Worm (Caenorhabditis elegans) whole organism, L2 larva: ENCODE results near the gene fbxa-158.

Experiments used
- F13H6.1 ChIP-seq: sonication (generic microtip); optimal IDR thresholded peaks from 2 replicates; lab custom pipeline; 2016; ENCODE audit warnings: missing genetic modification characterization, missing compliant biosample characterization
- ZK546.5 ChIP-seq: sonication (generic microtip); optimal IDR thresholded peaks from 2 replicates; lab custom pipeline; 2017; ENCODE audit warnings: missing biosample characterization, missing genetic modification characterization
- aly-2 ChIP-seq: fragments of 150-350 bp; optimal IDR thresholded peaks from 2 replicates; lab custom pipeline; 2014; ENCODE audit warnings: missing biosample characterization, missing genetic modification characterization
- ceh-16 ChIP-seq: fragments of 150-350 bp; optimal IDR thresholded peaks from 2 replicates; lab custom pipeline; 2014; ENCODE audit warnings: missing biosample characterization, missing genetic modification characterization
- ceh-82 ChIP-seq: fragments of 150-350 bp; optimal IDR thresholded peaks from 2 replicates; lab custom pipeline; 2014; ENCODE audit warnings: missing biosample characterization, missing genetic modification characterization
- crh-2 ChIP-seq: sonication (generic microtip); optimal IDR thresholded peaks from 2 replicates; lab custom pipeline; 2017; ENCODE audit warnings: missing biosample characterization, missing genetic modification characterization
- egl-27 ChIP-seq: sonication (generic microtip); optimal IDR thresholded peaks from 3 replicates; lab custom pipeline; 2017; ENCODE audit warnings: missing biosample characterization, missing genetic modification reagents, missing genetic modification characterization
- elt-1 ChIP-seq: fragments of 150-350 bp; optimal IDR thresholded peaks from 2 replicates; lab custom pipeline; 2014; ENCODE audit warnings: missing biosample characterization, missing genetic modification characterization
- elt-3 ChIP-seq: sonication (generic microtip); optimal IDR thresholded peaks from 2 replicates; lab custom pipeline; 2017; ENCODE audit warnings: missing biosample characterization, missing genetic modification characterization
- fos-1 ChIP-seq: fragments of 150-350 bp; optimal IDR thresholded peaks from 2 replicates; lab custom pipeline; 2014; ENCODE audit warnings: missing biosample characterization, missing genetic modification characterization
- lin-11 ChIP-seq: fragments of 150-350 bp; sonication (generic microtip); optimal IDR thresholded peaks from 2 replicates; lab custom pipeline; 2014; ENCODE audit warnings: missing biosample characterization, missing genetic modification characterization, inconsistent platforms, mixed read lengths
- lsy-2 ChIP-seq, 2 experiments: fragments of 150-350 bp in 1 of 2; sonication (generic microtip) in 1 of 2; optimal IDR thresholded peaks; 2 replicates each; lab custom pipeline; 2014 to 2017; ENCODE audit warnings: missing biosample characterization in 2 of 2, missing genetic modification characterization in 2 of 2
- mab-5 ChIP-seq: fragments of 150-350 bp; optimal IDR thresholded peaks from 2 replicates; lab custom pipeline; 2014; ENCODE audit warnings: missing biosample characterization, missing genetic modification characterization
- mbf-1 ChIP-seq: sonication (generic microtip); optimal IDR thresholded peaks from 2 replicates; lab custom pipeline; 2017; ENCODE audit warnings: missing biosample characterization, missing genetic modification characterization
- mdl-1 ChIP-seq, 2 experiments: fragments of 150-350 bp in 1 of 2; sonication (generic microtip) in 1 of 2; optimal IDR thresholded peaks; 2 replicates each; lab custom pipeline; 2017; ENCODE audit warnings: missing biosample characterization in 2 of 2, missing genetic modification characterization in 2 of 2
- nhr-10 ChIP-seq: sonication (generic microtip); optimal IDR thresholded peaks from 2 replicates; lab custom pipeline; 2017; ENCODE audit warnings: missing biosample characterization, missing genetic modification characterization
- nhr-11 ChIP-seq: fragments of 150-350 bp; optimal IDR thresholded peaks from 2 replicates; lab custom pipeline; 2014; ENCODE audit warnings: missing biosample characterization, missing genetic modification characterization
- nhr-12 ChIP-seq: fragments of 150-350 bp; optimal IDR thresholded peaks from 2 replicates; lab custom pipeline; 2014; ENCODE audit warnings: missing biosample characterization, missing genetic modification characterization
- nhr-129 ChIP-seq: fragments of 150-350 bp; optimal IDR thresholded peaks from 2 replicates; lab custom pipeline; 2014; ENCODE audit warnings: missing biosample characterization, missing genetic modification characterization
- nhr-23 ChIP-seq: fragments of 150-350 bp; optimal IDR thresholded peaks from 2 replicates; lab custom pipeline; 2014; ENCODE audit warnings: missing biosample characterization, missing genetic modification reagents, missing genetic modification characterization
- nhr-25 ChIP-seq: fragments of 150-350 bp; sonication (generic microtip); optimal IDR thresholded peaks from 3 replicates; lab custom pipeline; 2014; ENCODE audit warnings: missing biosample characterization, missing genetic modification characterization
- nhr-6 ChIP-seq: fragments of 150-350 bp; optimal IDR thresholded peaks from 2 replicates; lab custom pipeline; 2014; ENCODE audit warnings: missing biosample characterization, missing genetic modification characterization
- nhr-77 ChIP-seq: fragments of 150-350 bp; optimal IDR thresholded peaks from 2 replicates; lab custom pipeline; 2014; ENCODE audit warnings: missing biosample characterization, missing genetic modification characterization
- sem-4 ChIP-seq: fragments of 150-350 bp; optimal IDR thresholded peaks from 2 replicates; lab custom pipeline; 2014; ENCODE audit warnings: missing biosample characterization, missing genetic modification reagents, missing genetic modification characterization
- skn-1 ChIP-seq: sonication (generic microtip); optimal IDR thresholded peaks from 2 replicates; lab custom pipeline; 2017; ENCODE audit warnings: missing biosample characterization, missing genetic modification characterization
- sma-3 ChIP-seq: sonication (generic microtip); optimal IDR thresholded peaks from 2 replicates; lab custom pipeline; 2016; ENCODE audit warnings: missing genetic modification reagents, missing genetic modification characterization, missing compliant biosample characterization
- sma-9 ChIP-seq, 2 experiments: fragments of 150-350 bp in 1 of 2; sonication (generic microtip) in 1 of 2; optimal IDR thresholded peaks; 2 replicates each; lab custom pipeline; 2014 to 2016; ENCODE audit warnings: missing genetic modification characterization in 2 of 2, mild to moderate bottlenecking in 1 of 2, missing biosample characterization in 1 of 2, missing compliant biosample characterization in 1 of 2, missing genetic modification reagents in 1 of 2, moderate library complexity in 1 of 2
- unc-39 ChIP-seq: fragments of 150-350 bp; optimal IDR thresholded peaks from 2 replicates; lab custom pipeline; 2014; ENCODE audit warnings: missing biosample characterization, missing genetic modification characterization
- unc-55 ChIP-seq: fragments of 150-350 bp; sonication (generic microtip); optimal IDR thresholded peaks from 3 replicates; lab custom pipeline; 2014; ENCODE audit warnings: missing biosample characterization, missing genetic modification reagents, missing genetic modification characterization
- ztf-1 ChIP-seq: fragments of 200-800 bp; sonication (Bioruptor generic); conservative IDR thresholded peaks from 2 replicates; pipeline ENCODE4 v1.3.6; 2022; ENCODE audit warnings: missing genetic modification characterization, missing compliant biosample characterization

fbxa-158 gene

ce11 chrII:1595137-1595536 is 25.9 kb downstream of the fbxa-158 start, which contains the start of gene clec-20:
clec-20 (minus strand) TSS chrII:1595237.
- no peak for TF ChIP-seq nhr-129
- TF ChIP-seq elt-1 (tag; lab: Kevin White, UChicago): no peak
- TF ChIP-seq sma-9 (GFP tag; optimal IDR thresholded peaks at IDR 0.05; lab: Kevin White, UChicago): no peak
- TF ChIP-seq sma-9 (tag; optimal IDR thresholded peaks at IDR 0.05; lab: Kevin White, UChicago): no peak
- TF ChIP-seq, all 48 proteins: peak for 0

ce11 chrII:1589845-1590244 is 31.2 kb downstream of the fbxa-158 start, which contains the start of gene T07H3.7:
T07H3.7 (minus strand) TSS chrII:1589945.
- TF ChIP-seq fos-1 (tag; lab: Kevin White, UChicago) (no peak), mdl-1 (tag; optimal IDR thresholded peaks at IDR 0.05; lab: Kevin White, UChicago) (no peak), nhr-23 (tag; lab: Kevin White, UChicago) (no peak)

ce11 chrII:1586305-1586704 is 34.8 kb downstream of the fbxa-158 start, which contains the start of gene T07H3.8:
T07H3.8 (plus strand) TSS chrII:1586605.
- TF ChIP-seq nhr-11 (tag; lab: Kevin White, UChicago): no peak

ce11 chrII:1584140-1584539 is 36.9 kb downstream of the fbxa-158 start, which contains the start of gene clec-21:
clec-21 (minus strand) TSS chrII:1584240.
- TF ChIP-seq elt-1 (tag; lab: Kevin White, UChicago) (no peak), elt-3 (tag; lab: Kevin White, UChicago) (no peak), mbf-1 (tag; lab: Kevin White, UChicago) (no peak), fos-1 (tag; lab: Kevin White, UChicago) (no peak), ceh-16 (tag; lab: Kevin White, UChicago) (no peak), sem-4 (tag; lab: Kevin White, UChicago) (no peak), crh-2 (tag; lab: Kevin White, UChicago) (no peak), nhr-10 (tag; lab: Kevin White, UChicago) (no peak), aly-2 (tag; lab: Kevin White, UChicago) (no peak), nhr-12 (tag; lab: Kevin White, UChicago) (no peak), ztf-1 (GFP tag; lab: Robert Waterston, UW) (no peak), nhr-25 (no peak)

ce11 chrII:1579886-1580285 is 41.2 kb downstream of the fbxa-158 start, which contains the start of gene math-38:
math-38 (minus strand) TSS chrII:1579986.
- TF ChIP-seq unc-39 (tag; lab: Kevin White, UChicago): no peak
- no peak for TF ChIP-seq unc-55 (GFP tag; lab: Kevin White, UChicago)
- TF ChIP-seq nhr-6 (tag; lab: Kevin White, UChicago): no peak
- no peak for TF ChIP-seq sma-3
- no peak for TF ChIP-seq egl-27 (tag; lab: Kevin White, UChicago)
- TF ChIP-seq elt-3 (tag; lab: Kevin White, UChicago): no peak
- TF ChIP-seq, all 48 proteins: peak for 0

ce11 chrII:1576772-1577171 is 44.3 kb downstream of the fbxa-158 start:
- TF ChIP-seq ZK546.5 (tag; lab: Kevin White, UChicago): no peak
- TF ChIP-seq fos-1 (tag; lab: Kevin White, UChicago): peak; percentile 82
- TF ChIP-seq ceh-82 (tag; lab: Kevin White, UChicago): no peak
- no peak for TF ChIP-seq elt-3 (tag; lab: Kevin White, UChicago)
- TF ChIP-seq lsy-2 (tag; optimal IDR thresholded peaks at IDR 0.05; lab: Kevin White, UChicago): no peak

ce11 chrII:1576030-1576429 is 45.0 kb downstream of the fbxa-158 start, which contains the start of gene K05F6.10:
K05F6.10 (minus strand) TSS chrII:1576130.
- TF ChIP-seq nhr-23 (tag; lab: Kevin White, UChicago) (no peak), egl-27 (tag; lab: Kevin White, UChicago) (no peak), mab-5 (tag; lab: Kevin White, UChicago) (no peak), ZK546.5 (tag; lab: Kevin White, UChicago) (no peak), F13H6.1 (tag; lab: Kevin White, UChicago) (no peak), lin-11 (tag; lab: Kevin White, UChicago) (no peak), skn-1 (tag; lab: Kevin White, UChicago) (no peak), nhr-77 (tag; lab: Kevin White, UChicago) (no peak), aly-2 (tag; lab: Kevin White, UChicago) (no peak), crh-2 (tag; lab: Kevin White, UChicago) (no peak)
